Worm (Caenorhabditis elegans): ENCODE measurements around the gene dos-1.

DNA sequence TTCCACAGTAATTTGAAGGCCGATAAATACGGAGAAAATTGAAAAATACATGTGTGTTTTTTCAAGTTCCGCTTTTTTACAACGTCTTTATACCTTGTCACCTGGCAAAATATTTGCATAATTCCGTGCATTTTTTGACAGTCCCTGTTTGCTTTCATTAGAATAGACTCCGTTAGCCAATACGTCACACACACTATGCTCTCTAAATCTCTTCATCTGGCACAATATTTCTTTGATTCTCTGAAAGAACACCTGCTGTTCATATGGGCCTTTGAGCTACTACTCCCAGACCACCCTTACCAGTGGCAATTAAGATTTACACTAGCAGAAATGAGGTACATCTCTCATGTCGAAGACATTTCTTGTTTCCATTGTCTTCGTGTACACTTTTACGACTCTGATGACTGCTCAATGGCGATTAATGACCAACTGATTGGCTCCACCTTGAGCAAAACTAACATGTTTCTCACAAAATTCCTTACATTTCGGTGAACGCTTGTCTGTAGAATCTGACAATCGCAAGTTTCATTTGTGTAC, 14.6 kb downstream of the dos-1 start, which contains the start of gene grl-11:
- no peak for TF ChIP-seq R02D3.7 (tag; optimal IDR thresholded peaks at IDR 0.05)
- TF ChIP-seq T20F7.1 (GFP tag; optimal IDR thresholded peaks at IDR 0.05) = no peak
- TF ChIP-seq F26F4.8 (GFP tag; conservative IDR thresholded peaks at IDR 0.05) = no peak
- no peak for TF ChIP-seq madf-5 (GFP tag; IDR thresholded peaks at IDR 0.05)
- no peak for TF ChIP-seq snpc-4 (tag; optimal IDR thresholded peaks at IDR 0.05)
- no peak for TF ChIP-seq lsy-2 (tag; optimal IDR thresholded peaks at IDR 0.05)
- TF ChIP-seq pqm-1 (tag; optimal IDR thresholded peaks at IDR 0.05) = no peak
- no peak for TF ChIP-seq ztf-11 (tag; optimal IDR thresholded peaks at IDR 0.05)
- TF ChIP-seq aha-1 (tag) = no peak
- TF ChIP-seq mxl-3 (GFP tag; optimal IDR thresholded peaks at IDR 0.05) = no peak
- TF ChIP-seq arid-1 (GFP tag; conservative IDR thresholded peaks at IDR 0.05) = no peak

Measured in whole organism, L4 larva.